Fruit fly (Drosophila melanogaster): ENCODE results near the gene Or85e.

Or85e gene

DNA sequence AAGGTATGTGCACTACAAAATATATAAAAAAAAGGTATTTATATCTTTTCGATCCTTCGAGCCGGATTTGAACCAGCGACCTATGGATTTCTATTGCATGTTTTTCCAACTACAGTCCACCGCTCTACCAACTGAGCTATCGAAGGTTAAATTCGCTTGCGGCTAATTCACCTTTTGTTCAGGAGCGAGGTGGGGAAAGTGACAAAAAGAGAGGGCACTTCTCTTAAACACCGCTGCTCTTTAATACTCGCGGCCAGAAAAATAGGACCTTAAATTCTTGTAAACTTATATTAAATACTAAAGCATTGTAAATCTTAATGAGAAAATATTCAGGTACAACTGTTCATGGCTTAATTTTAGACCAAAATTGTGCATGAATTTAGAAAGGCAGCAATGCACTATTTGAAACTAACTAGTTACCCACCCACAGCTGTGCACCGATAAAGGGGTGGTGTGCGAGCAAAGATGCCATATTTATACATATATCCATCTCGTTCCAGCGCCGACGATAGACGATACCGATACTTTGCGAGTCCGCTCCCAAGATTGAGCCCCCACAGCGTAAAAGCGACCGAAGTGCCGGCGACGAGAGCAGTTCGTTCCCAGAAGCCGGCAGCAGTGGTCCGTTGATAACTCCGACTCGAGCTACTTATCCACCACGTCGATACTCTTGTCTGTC, 33.5 kb upstream of the Or85e start (continued):
- TF ChIP-seq PHDP (tag; optimal IDR thresholded peaks at IDR 0.05) (peak; percentile 99), vvl (GFP tag; IDR thresholded peaks at IDR 0.05) (peak; percentile 99), YL-1 (GFP tag; optimal IDR thresholded peaks at IDR 0.05) (peak; percentile 88), hth (optimal IDR thresholded peaks at IDR 0.05) (no peak), CG18619 (GFP tag; optimal IDR thresholded peaks at IDR 0.05) (peak; percentile 97), CG17385 (GFP tag; optimal IDR thresholded peaks at IDR 0.05) (peak; percentile 96), disco-r (GFP tag; optimal IDR thresholded peaks at IDR 0.05) (peak; percentile 95), zfh1 (GFP tag; IDR thresholded peaks at IDR 0.05) (peak; percentile 98), Lpt (GFP tag; optimal IDR thresholded peaks at IDR 0.05) (no peak), eyg (GFP tag; optimal IDR thresholded peaks at IDR 0.05) (peak; percentile 95), CG10462 (GFP tag; optimal IDR thresholded peaks at IDR 0.05) (peak; percentile 95), CG7745 (tag; optimal IDR thresholded peaks at IDR 0.05) (peak; percentile 78), CG1024 (GFP tag; IDR thresholded peaks at IDR 0.05) (peak; percentile 93), CG6272 (GFP tag; IDR thresholded peaks at IDR 0.05) (peak; percentile 86), fd64A (GFP tag; optimal IDR thresholded peaks at IDR 0.05) (peak; percentile 98), da (GFP tag; optimal IDR thresholded peaks at IDR 0.05) (peak; percentile 90), sima (GFP tag; optimal IDR thresholded peaks at IDR 0.05) (peak; percentile 94), Sox102F (GFP tag; optimal IDR thresholded peaks at IDR 0.05) (peak; percentile 97), kni (GFP tag; optimal IDR thresholded peaks at IDR 0.05) (peak; percentile 87), CG8388 (GFP tag; optimal IDR thresholded peaks at IDR 0.05) (peak; percentile 98), Ravus (GFP tag; IDR thresholded peaks at IDR 0.05) (peak; percentile 85), Meics (GFP tag; optimal IDR thresholded peaks at IDR 0.05) (peak; percentile 98), vnd (GFP tag; IDR thresholded peaks at IDR 0.05; ENCODE audit: partially characterized antibody) (peak; percentile 37), CG12391 (tag; optimal IDR thresholded peaks at IDR 0.05) (peak; percentile 99), CG4730 (GFP tag; IDR thresholded peaks at IDR 0.05) (peak; percentile 89), D19A (tag; optimal IDR thresholded peaks at IDR 0.05) (peak; percentile 96), CG6175 (GFP tag; IDR thresholded peaks at IDR 0.05) (peak; percentile 85), CG30431 (GFP tag; optimal IDR thresholded peaks at IDR 0.05) (peak; percentile 96), CG1603 (tag; optimal IDR thresholded peaks at IDR 0.05) (peak; percentile 98), CG16779 (GFP tag; IDR thresholded peaks at IDR 0.05) (peak; percentile 96), CG12104 (GFP tag; optimal IDR thresholded peaks at IDR 0.05) (peak; percentile 96), ind (GFP tag; optimal IDR thresholded peaks at IDR 0.05) (peak; percentile 97), ATbp (GFP tag; optimal IDR thresholded peaks at IDR 0.05) (peak; percentile 99), stc (GFP tag; IDR thresholded peaks at IDR 0.05) (peak; percentile 98), CG2678 (tag; optimal IDR thresholded peaks at IDR 0.05) (peak; percentile 98), CG42726 (GFP tag; IDR thresholded peaks at IDR 0.05; ENCODE audit: partially characterized antibody) (peak; percentile 84; the same call in 1 of the 2 replicates), Oli (tag; optimal IDR thresholded peaks at IDR 0.05) (peak; percentile 98), CG30020 (tag; optimal IDR thresholded peaks at IDR 0.05) (peak; percentile 81), CHES-1-like (GFP tag; optimal IDR thresholded peaks at IDR 0.05) (peak; percentile 96), CG8478 (optimal IDR thresholded peaks at IDR 0.05) (no peak), CG10543 (GFP tag; optimal IDR thresholded peaks at IDR 0.05) (peak; percentile 98), CG11398 (GFP tag; optimal IDR thresholded peaks at IDR 0.05) (peak; percentile 96), Usf (GFP tag; optimal IDR thresholded peaks at IDR 0.05) (peak; percentile 96), CG4424 (GFP tag; optimal IDR thresholded peaks at IDR 0.05) (peak; percentile 98), Mes4 (GFP tag; optimal IDR thresholded peaks at IDR 0.05) (peak; percentile 94), gfzf (GFP tag; optimal IDR thresholded peaks at IDR 0.05) (peak; percentile 32), CG31224 (GFP tag; IDR thresholded peaks at IDR 0.05) (peak; percentile 91), Bteb2 (GFP tag; optimal IDR thresholded peaks at IDR 0.05) (peak; percentile 97), otp (GFP tag; IDR thresholded peaks at IDR 0.05) (peak; percentile 97), Nf-YA (GFP tag; IDR thresholded peaks at IDR 0.05) (peak; percentile 96)

Data from whole organism, embryonic.